Worm (Caenorhabditis elegans) whole organism, L2 larva: Measurements from ENCODE around the gene F42G4.5.
"Not testable (repeated sequence)": the region's sequence is repeated elsewhere in the genome, so short reads cannot be mapped to it uniquely, and the experiment has no call there.

Source experiments
- C34F6.9 ChIP-seq: fragments of 150-350 bp; optimal IDR thresholded peaks from 2 replicates; lab custom pipeline; 2014; ENCODE audit warnings: missing biosample characterization, missing genetic modification characterization
- F13H6.1 ChIP-seq: sonication (generic microtip); optimal IDR thresholded peaks from 2 replicates; lab custom pipeline; 2016; ENCODE audit warnings: missing genetic modification characterization, missing compliant biosample characterization
- R02D3.7 ChIP-seq: fragments of 150-350 bp; optimal IDR thresholded peaks from 2 replicates; lab custom pipeline; 2014; ENCODE audit warnings: missing biosample characterization, missing genetic modification characterization
- ZK546.5 ChIP-seq: sonication (generic microtip); optimal IDR thresholded peaks from 2 replicates; lab custom pipeline; 2017; ENCODE audit warnings: missing biosample characterization, missing genetic modification characterization
- aly-2 ChIP-seq: fragments of 150-350 bp; optimal IDR thresholded peaks from 2 replicates; lab custom pipeline; 2014; ENCODE audit warnings: missing biosample characterization, missing genetic modification characterization
- ama-1 ChIP-seq: fragments of 150-350 bp; optimal IDR thresholded peaks from 2 replicates; lab custom pipeline; 2018; ENCODE audit warnings: inconsistent platforms
- blmp-1 ChIP-seq: sonication (generic microtip); optimal IDR thresholded peaks from 2 replicates; lab custom pipeline; 2017; ENCODE audit warnings: missing genetic modification characterization, mild to moderate bottlenecking, missing compliant biosample characterization, antibody characterized with exemption, moderate library complexity; ENCODE audit not compliant: insufficient read depth
- ceh-16 ChIP-seq: fragments of 150-350 bp; optimal IDR thresholded peaks from 2 replicates; lab custom pipeline; 2014; ENCODE audit warnings: missing biosample characterization, missing genetic modification characterization
- ceh-82 ChIP-seq: fragments of 150-350 bp; optimal IDR thresholded peaks from 2 replicates; lab custom pipeline; 2014; ENCODE audit warnings: missing biosample characterization, missing genetic modification characterization
- crh-2 ChIP-seq: sonication (generic microtip); optimal IDR thresholded peaks from 2 replicates; lab custom pipeline; 2017; ENCODE audit warnings: missing biosample characterization, missing genetic modification characterization
- dmd-4 ChIP-seq: sonication (generic microtip); optimal IDR thresholded peaks from 2 replicates; lab custom pipeline; 2017; ENCODE audit warnings: missing biosample characterization, missing genetic modification characterization
- elt-1 ChIP-seq: fragments of 150-350 bp; optimal IDR thresholded peaks from 2 replicates; lab custom pipeline; 2014; ENCODE audit warnings: missing biosample characterization, missing genetic modification characterization
- fos-1 ChIP-seq: fragments of 150-350 bp; optimal IDR thresholded peaks from 2 replicates; lab custom pipeline; 2014; ENCODE audit warnings: missing biosample characterization, missing genetic modification characterization
- gmeb-1 ChIP-seq: fragments of 150-350 bp; optimal IDR thresholded peaks from 2 replicates; lab custom pipeline; 2014; ENCODE audit warnings: missing biosample characterization, missing genetic modification characterization
- lin-11 ChIP-seq: fragments of 150-350 bp; sonication (generic microtip); optimal IDR thresholded peaks from 2 replicates; lab custom pipeline; 2014; ENCODE audit warnings: missing biosample characterization, missing genetic modification characterization, inconsistent platforms, mixed read lengths
- lin-39 ChIP-seq: fragments of 150-350 bp; optimal IDR thresholded peaks from 2 replicates; lab custom pipeline; 2014; ENCODE audit warnings: missing biosample characterization, missing genetic modification reagents, missing genetic modification characterization
- lsy-2 ChIP-seq, 2 experiments: fragments of 150-350 bp in 1 of 2; sonication (generic microtip) in 1 of 2; optimal IDR thresholded peaks; 2 replicates each; lab custom pipeline; 2014 to 2017; ENCODE audit warnings: missing biosample characterization in 2 of 2, missing genetic modification characterization in 2 of 2
- mab-5 ChIP-seq: fragments of 150-350 bp; optimal IDR thresholded peaks from 2 replicates; lab custom pipeline; 2014; ENCODE audit warnings: missing biosample characterization, missing genetic modification characterization
- mbf-1 ChIP-seq: sonication (generic microtip); optimal IDR thresholded peaks from 2 replicates; lab custom pipeline; 2017; ENCODE audit warnings: missing biosample characterization, missing genetic modification characterization
- mdl-1 ChIP-seq, 2 experiments: fragments of 150-350 bp in 1 of 2; sonication (generic microtip) in 1 of 2; optimal IDR thresholded peaks; 2 replicates each; lab custom pipeline; 2017; ENCODE audit warnings: missing biosample characterization in 2 of 2, missing genetic modification characterization in 2 of 2
- nhr-10 ChIP-seq: sonication (generic microtip); optimal IDR thresholded peaks from 2 replicates; lab custom pipeline; 2017; ENCODE audit warnings: missing biosample characterization, missing genetic modification characterization
- nhr-12 ChIP-seq: fragments of 150-350 bp; optimal IDR thresholded peaks from 2 replicates; lab custom pipeline; 2014; ENCODE audit warnings: missing biosample characterization, missing genetic modification characterization
- nhr-129 ChIP-seq: fragments of 150-350 bp; optimal IDR thresholded peaks from 2 replicates; lab custom pipeline; 2014; ENCODE audit warnings: missing biosample characterization, missing genetic modification characterization
- nhr-21 ChIP-seq: fragments of 150-350 bp; optimal IDR thresholded peaks from 2 replicates; lab custom pipeline; 2014; ENCODE audit warnings: missing biosample characterization, missing genetic modification characterization
- nhr-23 ChIP-seq: fragments of 150-350 bp; optimal IDR thresholded peaks from 2 replicates; lab custom pipeline; 2014; ENCODE audit warnings: missing biosample characterization, missing genetic modification reagents, missing genetic modification characterization
- nhr-25 ChIP-seq: fragments of 150-350 bp; sonication (generic microtip); optimal IDR thresholded peaks from 3 replicates; lab custom pipeline; 2014; ENCODE audit warnings: missing biosample characterization, missing genetic modification characterization
- nhr-6 ChIP-seq: fragments of 150-350 bp; optimal IDR thresholded peaks from 2 replicates; lab custom pipeline; 2014; ENCODE audit warnings: missing biosample characterization, missing genetic modification characterization
- nhr-77 ChIP-seq: fragments of 150-350 bp; optimal IDR thresholded peaks from 2 replicates; lab custom pipeline; 2014; ENCODE audit warnings: missing biosample characterization, missing genetic modification characterization
- peb-1 ChIP-seq: fragments of 150-350 bp; optimal IDR thresholded peaks from 2 replicates; lab custom pipeline; 2014; ENCODE audit warnings: missing biosample characterization, missing genetic modification characterization
- sem-4 ChIP-seq: fragments of 150-350 bp; optimal IDR thresholded peaks from 2 replicates; lab custom pipeline; 2014; ENCODE audit warnings: missing biosample characterization, missing genetic modification reagents, missing genetic modification characterization
- skn-1 ChIP-seq: sonication (generic microtip); optimal IDR thresholded peaks from 2 replicates; lab custom pipeline; 2017; ENCODE audit warnings: missing biosample characterization, missing genetic modification characterization
- sma-3 ChIP-seq: sonication (generic microtip); optimal IDR thresholded peaks from 2 replicates; lab custom pipeline; 2016; ENCODE audit warnings: missing genetic modification reagents, missing genetic modification characterization, missing compliant biosample characterization
- sma-9 ChIP-seq, 2 experiments: fragments of 150-350 bp in 1 of 2; sonication (generic microtip) in 1 of 2; optimal IDR thresholded peaks; 2 replicates each; lab custom pipeline; 2014 to 2016; ENCODE audit warnings: missing genetic modification characterization in 2 of 2, mild to moderate bottlenecking in 1 of 2, missing biosample characterization in 1 of 2, missing compliant biosample characterization in 1 of 2, missing genetic modification reagents in 1 of 2, moderate library complexity in 1 of 2
- snpc-4 ChIP-seq: fragments of 150-350 bp; optimal IDR thresholded peaks from 2 replicates; lab custom pipeline; 2014; ENCODE audit warnings: missing biosample characterization, missing genetic modification characterization
- unc-39 ChIP-seq: fragments of 150-350 bp; optimal IDR thresholded peaks from 2 replicates; lab custom pipeline; 2014; ENCODE audit warnings: missing biosample characterization, missing genetic modification characterization
- unc-55 ChIP-seq: fragments of 150-350 bp; sonication (generic microtip); optimal IDR thresholded peaks from 3 replicates; lab custom pipeline; 2014; ENCODE audit warnings: missing biosample characterization, missing genetic modification reagents, missing genetic modification characterization
- ztf-4 ChIP-seq: fragments of 150-350 bp; optimal IDR thresholded peaks from 2 replicates; lab custom pipeline; 2014; ENCODE audit warnings: missing biosample characterization, missing genetic modification characterization

The F42G4.5 gene

DNA sequence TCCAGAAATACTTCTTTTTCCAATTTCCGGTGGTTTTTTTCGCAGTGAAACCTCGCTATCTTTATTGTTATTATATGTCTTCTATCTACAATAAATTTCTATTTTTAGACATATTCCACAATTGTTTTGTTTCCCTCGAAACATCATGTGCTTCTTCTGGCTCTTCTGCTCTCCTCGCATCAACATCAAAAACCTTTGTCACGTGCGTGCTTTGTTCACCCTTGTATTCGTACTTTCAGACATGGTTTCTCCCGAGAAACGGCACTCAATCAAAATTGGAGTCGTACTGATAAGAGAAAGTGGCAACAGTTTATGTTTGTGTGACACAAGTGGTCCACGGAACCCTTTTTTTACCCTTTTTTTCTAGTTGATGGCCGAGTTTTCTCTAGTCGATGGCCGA, 4.5 kb downstream of the F42G4.5 start:
- TF ChIP-seq R02D3.7 (tag; lab: Kevin White, UChicago) = no peak
- TF ChIP-seq lin-39 (tag; lab: Kevin White, UChicago) = no peak
- no peak for TF ChIP-seq blmp-1
- TF ChIP-seq crh-2 = peak; percentile 70
- TF ChIP-seq sma-3 (GFP tag; lab: Kevin White, UChicago) = peak; percentile 25
- TF ChIP-seq gmeb-1 (tag; lab: Kevin White, UChicago) = peak; percentile 34
- TF ChIP-seq ztf-4 (tag; lab: Kevin White, UChicago) = no peak
- TF ChIP-seq nhr-23 (tag; lab: Kevin White, UChicago) = no peak
- TF ChIP-seq fos-1 (tag; lab: Kevin White, UChicago) = peak; percentile 31
- peak; percentile 57 for TF ChIP-seq F13H6.1
- TF ChIP-seq sma-9 (GFP tag; optimal IDR thresholded peaks at IDR 0.05; lab: Kevin White, UChicago) = peak; percentile 82
- TF ChIP-seq sma-9 (tag; optimal IDR thresholded peaks at IDR 0.05; lab: Kevin White, UChicago) = no peak
- TF ChIP-seq C34F6.9 = no peak
- no peak for TF ChIP-seq nhr-10 (tag; lab: Kevin White, UChicago)

DNA sequence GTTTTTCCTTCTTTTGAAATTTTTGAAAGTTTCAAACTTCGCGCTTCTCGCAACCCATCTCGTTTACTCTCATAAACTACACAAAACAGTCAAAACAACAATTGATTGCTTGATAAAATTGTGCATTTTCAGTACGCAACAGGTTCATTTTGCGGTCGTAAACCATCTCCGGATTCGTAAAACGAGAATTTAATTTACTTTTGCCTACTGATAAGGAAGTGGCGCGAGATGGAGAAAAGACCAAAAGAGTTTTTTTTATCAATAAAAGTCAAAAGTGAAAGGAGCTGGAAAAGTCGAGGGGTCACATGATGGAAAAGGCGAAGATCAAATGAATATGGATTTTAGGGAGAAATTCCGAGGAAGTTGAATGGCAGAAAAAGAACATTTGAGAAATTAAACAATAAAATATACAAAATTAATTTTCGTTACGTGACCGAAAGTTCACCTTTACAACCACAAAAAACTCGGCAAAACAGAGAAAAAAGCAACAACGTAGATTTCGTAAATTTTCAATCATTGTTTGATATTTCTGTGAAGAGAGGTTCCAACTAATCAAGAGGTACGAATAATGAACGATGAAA, 5.7 kb downstream of the F42G4.5 start, which contains the start of gene F42G4.6:
F42G4.6 (plus strand) TSS at position 531 of the 581 bp plus-strand sequence.
- TF ChIP-seq gmeb-1 (tag; lab: Kevin White, UChicago) = peak; percentile 49
- TF ChIP-seq sma-9 (GFP tag; optimal IDR thresholded peaks at IDR 0.05; lab: Kevin White, UChicago) = peak; percentile 12
- no peak for TF ChIP-seq sma-9 (tag; optimal IDR thresholded peaks at IDR 0.05; lab: Kevin White, UChicago)
- no peak for TF ChIP-seq nhr-77 (tag; lab: Kevin White, UChicago)
- no peak for TF ChIP-seq ceh-16 (tag; lab: Kevin White, UChicago)
- no peak for TF ChIP-seq ama-1 (lab: Kevin White, UChicago)
- no peak for TF ChIP-seq ztf-4 (tag; lab: Kevin White, UChicago)
- TF ChIP-seq mab-5 (tag; lab: Kevin White, UChicago) = no peak
- TF ChIP-seq crh-2 = peak; percentile 26
- no peak for TF ChIP-seq nhr-12 (tag; lab: Kevin White, UChicago)
- TF ChIP-seq aly-2 (tag; lab: Kevin White, UChicago) = no peak
- no peak for TF ChIP-seq nhr-6 (tag; lab: Kevin White, UChicago)
- peak; percentile 74 for TF ChIP-seq fos-1 (tag; lab: Kevin White, UChicago)
- TF ChIP-seq nhr-23 (tag; lab: Kevin White, UChicago) = no peak
- no peak for TF ChIP-seq unc-39 (tag; lab: Kevin White, UChicago)
- no peak for TF ChIP-seq peb-1 (tag; lab: Kevin White, UChicago)
- no peak for TF ChIP-seq dmd-4 (tag; lab: Kevin White, UChicago)
- TF ChIP-seq nhr-21 (tag; lab: Kevin White, UChicago) = no peak
- no peak for TF ChIP-seq ceh-82 (tag; lab: Kevin White, UChicago)

DNA sequence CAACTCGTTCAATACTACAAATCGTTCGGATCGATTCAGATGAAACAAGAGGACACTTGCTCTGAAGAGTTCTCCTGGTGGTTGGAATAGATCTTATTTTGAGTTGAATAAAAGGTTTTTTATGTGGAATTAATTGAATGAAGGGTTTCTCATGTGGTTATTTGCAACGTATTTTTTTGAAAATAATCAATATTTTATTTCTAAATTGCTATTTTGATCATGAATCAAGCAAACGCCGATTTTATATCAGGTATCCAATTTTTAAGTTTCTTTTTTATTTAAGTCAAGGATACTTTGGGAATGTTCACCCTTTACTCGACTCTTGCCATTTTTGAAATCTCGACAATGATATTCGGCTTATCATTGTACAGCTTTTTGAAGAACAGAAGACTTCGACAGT, 7.3 kb downstream of the F42G4.5 start, which contains the start of gene Y81G3A.2:
Y81G3A.2 (plus strand) TSS at position 301 of the 400 bp plus-strand sequence.
- not testable (repeated sequence) for TF ChIP-seq sma-3 (GFP tag; lab: Kevin White, UChicago); ZK546.5 (tag; lab: Kevin White, UChicago); mbf-1

DNA sequence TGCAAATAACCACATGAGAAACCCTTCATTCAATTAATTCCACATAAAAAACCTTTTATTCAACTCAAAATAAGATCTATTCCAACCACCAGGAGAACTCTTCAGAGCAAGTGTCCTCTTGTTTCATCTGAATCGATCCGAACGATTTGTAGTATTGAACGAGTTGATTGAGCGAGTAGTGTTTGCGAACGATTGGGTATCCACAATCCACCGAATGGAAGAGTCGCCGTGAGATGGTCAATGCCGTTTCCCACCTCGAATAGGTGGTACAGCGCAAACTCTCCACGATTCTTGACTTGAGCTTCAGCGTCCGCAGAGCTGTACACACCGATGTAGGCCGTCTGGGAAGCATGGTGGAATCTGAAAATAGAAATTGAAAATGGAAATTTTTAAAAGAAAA, 9.1 kb downstream of the F42G4.5 start, which contains the start of gene Y81G3A.6:
Y81G3A.6 (minus strand) TSS at position 101 of the 400 bp plus-strand sequence.
- not testable (repeated sequence) for TF ChIP-seq nhr-25 (tag; lab: Kevin White, UChicago); elt-1; gmeb-1 (tag; lab: Kevin White, UChicago)

DNA sequence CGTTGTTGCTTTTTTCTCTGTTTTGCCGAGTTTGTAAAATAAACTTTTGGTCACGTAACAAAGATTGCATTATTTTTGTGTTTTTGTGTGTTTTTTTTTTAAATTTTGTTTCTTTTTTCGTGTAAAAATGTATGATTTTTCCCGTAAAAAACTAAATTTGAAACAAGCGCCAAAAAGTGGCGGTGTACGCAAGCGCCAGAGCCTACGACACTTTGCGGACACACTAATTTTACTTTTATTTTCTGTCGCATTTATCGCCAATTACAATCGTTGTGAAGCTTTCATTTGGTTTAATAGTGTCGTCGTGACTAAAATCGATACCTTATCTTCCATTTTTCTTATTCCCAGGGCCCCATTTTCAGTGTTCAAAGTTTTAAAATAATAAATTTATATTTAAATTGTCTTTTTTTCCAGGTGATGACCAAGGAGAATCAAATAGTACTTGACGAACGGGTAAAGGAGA, 10.5 kb downstream of the F42G4.5 start, which contains the start of the genes Y81G3A.1 and gcn-2:
Y81G3A.1 (minus strand) TSS at position 175 of the 463 bp plus-strand sequence.
gcn-2 (plus strand) TSS at position 413 of the 463 bp plus-strand sequence.
- TF ChIP-seq snpc-4 (tag; lab: Kevin White, UChicago) (no peak), mab-5 (tag; lab: Kevin White, UChicago) (no peak), nhr-21 (tag; lab: Kevin White, UChicago) (peak; percentile 0), mdl-1 (tag; optimal IDR thresholded peaks at IDR 0.05; lab: Kevin White, UChicago) (no peak), gmeb-1 (tag; lab: Kevin White, UChicago) (peak; percentile 96), lsy-2 (tag; optimal IDR thresholded peaks at IDR 0.05; lab: Kevin White, UChicago) (peak in 1 of 2 experiments; percentile 46), sem-4 (tag; lab: Kevin White, UChicago) (no peak), sma-3 (GFP tag; lab: Kevin White, UChicago) (peak; percentile 29), ceh-16 (tag; lab: Kevin White, UChicago) (peak; percentile 36), crh-2 (peak; percentile 46), unc-55 (GFP tag; lab: Kevin White, UChicago) (peak; percentile 70), sma-9 (GFP tag; optimal IDR thresholded peaks at IDR 0.05; lab: Kevin White, UChicago) (peak; percentile 52), sma-9 (tag; optimal IDR thresholded peaks at IDR 0.05; lab: Kevin White, UChicago) (no peak), nhr-129 (tag; lab: Kevin White, UChicago) (peak; percentile 46), lin-11 (tag; lab: Kevin White, UChicago) (peak; percentile 19), skn-1 (no peak), fos-1 (tag; lab: Kevin White, UChicago) (peak; percentile 10)
